Worm (Caenorhabditis elegans) whole organism, L4 larva: ENCODE data around the gene F20D6.1.

Source experiments
- F37D6.2 ChIP-seq: sonication (generic microtip); optimal IDR thresholded peaks from 2 replicates; lab custom pipeline; 2016; ENCODE audit warnings: mild to moderate bottlenecking, missing genetic modification characterization, missing compliant biosample characterization
- F44E2.7 ChIP-seq: fragments of 200-800 bp; sonication (Bioruptor generic); IDR thresholded peaks from 2 replicates; pipeline ENCODE4 v2.1.2; 2022; ENCODE audit warnings: missing genetic modification characterization, missing compliant biosample characterization
- ZK337.2 ChIP-seq: fragments of 200-800 bp; sonication (Bioruptor generic); IDR thresholded peaks from 2 replicates; pipeline ENCODE4 v1.3.6; 2022; ENCODE audit warnings: missing genetic modification reagents, missing genetic modification characterization, missing compliant biosample characterization
- aha-1 ChIP-seq: fragments of 150-350 bp; peaks from one replicate; lab custom pipeline; 2014; ENCODE audit warnings: missing biosample characterization, missing genetic modification characterization
- ceh-44 ChIP-seq: fragments of 200-800 bp; sonication (Bioruptor generic); IDR thresholded peaks from 2 replicates; pipeline ENCODE4 v1.3.6; 2022; ENCODE audit warnings: missing genetic modification reagents, missing genetic modification characterization, missing compliant biosample characterization
- ceh-62 ChIP-seq: sonication (generic microtip); optimal IDR thresholded peaks from 2 replicates; lab custom pipeline; 2017; ENCODE audit warnings: missing biosample characterization, missing genetic modification characterization
- ceh-82 ChIP-seq: sonication (generic microtip); optimal IDR thresholded peaks from 2 replicates; lab custom pipeline; 2017; ENCODE audit warnings: missing biosample characterization, missing genetic modification characterization
- daf-12 ChIP-seq: fragments of 150-350 bp; optimal IDR thresholded peaks from 2 replicates; lab custom pipeline; 2014; ENCODE audit warnings: missing biosample characterization, missing genetic modification reagents, missing genetic modification characterization
- daf-16 ChIP-seq, 3 experiments: sonication (generic microtip); optimal IDR thresholded peaks; 2 replicates each; lab custom pipeline; 2016 to 2017; ENCODE audit warnings: missing genetic modification characterization in 3 of 3, missing genetic modification reagents in 3 of 3, mild to moderate bottlenecking in 2 of 3, missing compliant biosample characterization in 2 of 3, missing biosample characterization in 1 of 3, moderate library complexity in 1 of 3
- daf-19 ChIP-seq: fragments of 200-800 bp; sonication (Bioruptor generic); conservative IDR thresholded peaks from 2 replicates; pipeline ENCODE4 v1.3.6; 2022; ENCODE audit warnings: missing genetic modification characterization, missing compliant biosample characterization
- dmd-6 ChIP-seq: fragments of 200-800 bp; sonication (Bioruptor generic); IDR thresholded peaks from 2 replicates; pipeline ENCODE4 v1.3.6; 2022; ENCODE audit warnings: missing genetic modification reagents, missing genetic modification characterization, missing compliant biosample characterization
- duxl-1 ChIP-seq: sonication (generic microtip); optimal IDR thresholded peaks from 2 replicates; lab custom pipeline; 2016; ENCODE audit warnings: mild to moderate bottlenecking, missing genetic modification characterization, moderate library complexity, missing compliant biosample characterization; ENCODE audit not compliant: poor library complexity
- egl-43 ChIP-seq: fragments of 200-800 bp; sonication (Bioruptor generic); IDR thresholded peaks from 2 replicates; pipeline ENCODE4 v1.3.6; 2022; ENCODE audit warnings: missing genetic modification reagents, missing genetic modification characterization, missing compliant biosample characterization
- hlh-30 ChIP-seq: sonication (generic microtip); optimal IDR thresholded peaks from 2 replicates; lab custom pipeline; 2017; ENCODE audit warnings: antibody characterized with exemption, mild to moderate bottlenecking, missing genetic modification characterization, missing compliant biosample characterization; ENCODE audit not compliant: insufficient read depth
- lin-13 ChIP-seq: fragments of 150-350 bp; optimal IDR thresholded peaks from 2 replicates; lab custom pipeline; 2014; ENCODE audit warnings: missing biosample characterization, missing genetic modification reagents, missing genetic modification characterization
- lin-38 ChIP-seq: fragments of 200-800 bp; sonication (Bioruptor generic); IDR thresholded peaks from 2 replicates; pipeline ENCODE4 v1.3.6; 2022; ENCODE audit warnings: missing genetic modification reagents, missing genetic modification characterization, missing compliant biosample characterization
- mdt-29 ChIP-seq: fragments of 200-800 bp; sonication (Bioruptor generic); IDR thresholded peaks from 2 replicates; pipeline ENCODE4 v1.3.6; 2022; ENCODE audit warnings: missing genetic modification reagents, missing genetic modification characterization, missing compliant biosample characterization
- mes-2 ChIP-seq: sonication (generic microtip); optimal IDR thresholded peaks from 2 replicates; lab custom pipeline; 2016; ENCODE audit warnings: missing genotype, mild to moderate bottlenecking, missing genetic modification characterization, missing compliant biosample characterization; ENCODE audit not compliant: poor library complexity, severe bottlenecking
- mxl-2 ChIP-seq: fragments of 200-800 bp; sonication (Bioruptor generic); conservative IDR thresholded peaks from 2 replicates; pipeline ENCODE4 v1.3.6; 2022; ENCODE audit warnings: missing genetic modification reagents, missing genetic modification characterization, missing compliant biosample characterization
- nhr-102 ChIP-seq: sonication (generic microtip); optimal IDR thresholded peaks from 2 replicates; lab custom pipeline; 2016; ENCODE audit warnings: mild to moderate bottlenecking, missing genetic modification characterization, moderate library complexity, missing compliant biosample characterization
- nhr-11 ChIP-seq: fragments of 150-350 bp; optimal IDR thresholded peaks from 2 replicates; lab custom pipeline; 2014; ENCODE audit warnings: missing biosample characterization, missing genetic modification characterization
- nhr-111 ChIP-seq: fragments of 200-800 bp; sonication (Bioruptor generic); optimal IDR thresholded peaks from 2 replicates; lab custom pipeline; 2018; ENCODE audit warnings: mild to moderate bottlenecking, missing genetic modification characterization, missing compliant biosample characterization
- nhr-25 ChIP-seq: sonication (generic microtip); optimal IDR thresholded peaks from 2 replicates; lab custom pipeline; 2017; ENCODE audit warnings: missing genetic modification characterization, mild to moderate bottlenecking, missing compliant biosample characterization, antibody characterized with exemption, moderate library complexity, borderline replicate concordance; ENCODE audit not compliant: insufficient read depth
- nhr-28 ChIP-seq: fragments of 150-350 bp; optimal IDR thresholded peaks from 2 replicates; lab custom pipeline; 2014; ENCODE audit warnings: missing biosample characterization, missing genetic modification characterization
- nhr-42 ChIP-seq: fragments of 200-800 bp; sonication (Bioruptor generic); IDR thresholded peaks from 2 replicates; pipeline ENCODE4 v1.3.6; 2022; ENCODE audit warnings: missing genetic modification characterization, missing compliant biosample characterization
- nhr-48 ChIP-seq: sonication (generic microtip); optimal IDR thresholded peaks from 2 replicates; lab custom pipeline; 2016; ENCODE audit warnings: mild to moderate bottlenecking, missing genetic modification characterization, missing compliant biosample characterization
- tag-97 ChIP-seq: fragments of 200-800 bp; sonication (Bioruptor generic); IDR thresholded peaks from 2 replicates; pipeline ENCODE4 v1.3.6; 2022; ENCODE audit warnings: missing genetic modification characterization, missing compliant biosample characterization
- unc-62 ChIP-seq, 3 experiments: fragments of 150-350 bp in 1 of 3; sonication (generic microtip); optimal IDR thresholded peaks in 2 of 3; peaks in 1 of 3; 1 replicate in 1 of 3; 2 replicates in 2 of 3; lab custom pipeline; 2014 to 2017; ENCODE audit warnings: missing biosample characterization in 3 of 3, missing genetic modification characterization in 3 of 3, missing genetic modification reagents in 3 of 3, missing genotype in 1 of 3
- zip-11 ChIP-seq: fragments of 200-800 bp; sonication (Bioruptor generic); IDR thresholded peaks from 2 replicates; pipeline ENCODE4 v1.3.6; 2022; ENCODE audit warnings: missing genetic modification characterization, missing compliant biosample characterization

The F20D6.1 gene

DNA sequence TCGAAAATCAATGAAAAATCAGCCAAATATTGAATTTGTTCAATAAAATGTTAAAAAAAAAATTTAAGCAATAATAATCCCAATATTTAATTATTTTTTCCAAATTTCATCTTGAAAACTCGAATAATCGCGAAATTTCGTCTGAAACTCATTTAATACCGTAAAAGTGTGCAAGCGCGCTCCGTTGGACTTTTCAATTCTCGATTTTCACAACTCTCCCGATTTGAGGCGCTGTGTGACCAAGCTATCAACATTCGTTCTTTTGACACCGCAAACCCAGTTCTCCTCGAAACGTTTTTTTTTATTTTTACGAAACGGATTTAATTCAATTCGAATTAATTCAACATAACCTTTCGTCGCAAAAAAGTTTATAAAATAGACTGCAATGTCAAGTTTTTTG, 9.8 kb upstream of the F20D6.1 start:
- TF ChIP-seq lin-38, result peak; percentile 68

DNA sequence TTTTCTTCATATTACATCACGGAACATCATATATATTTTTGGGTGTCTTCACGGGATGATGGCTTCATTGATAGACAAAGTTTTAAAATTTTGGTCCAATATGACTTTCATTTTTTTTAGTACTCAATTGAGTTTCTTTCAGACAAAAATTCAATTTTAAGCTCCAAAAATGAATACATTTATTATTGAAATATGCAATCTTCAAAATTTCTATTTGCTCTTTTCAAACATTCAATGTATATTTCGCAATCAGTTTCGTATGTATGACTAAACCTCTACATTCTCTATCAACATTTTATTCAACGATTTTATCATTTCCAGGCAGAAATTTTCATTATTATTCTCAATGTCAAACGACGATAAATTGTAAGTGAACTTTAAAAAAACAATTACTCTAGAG, 7.1 kb upstream of the F20D6.1 start, which contains the start of gene srp-8:
srp-8 (plus strand) TSS at position 301 of the 400 bp plus-strand sequence.
- TF ChIP-seq ceh-82 (tag; lab: Kevin White, UChicago) (no peak), mes-2 (no peak), daf-12 (tag; lab: Kevin White, UChicago) (no peak)

DNA sequence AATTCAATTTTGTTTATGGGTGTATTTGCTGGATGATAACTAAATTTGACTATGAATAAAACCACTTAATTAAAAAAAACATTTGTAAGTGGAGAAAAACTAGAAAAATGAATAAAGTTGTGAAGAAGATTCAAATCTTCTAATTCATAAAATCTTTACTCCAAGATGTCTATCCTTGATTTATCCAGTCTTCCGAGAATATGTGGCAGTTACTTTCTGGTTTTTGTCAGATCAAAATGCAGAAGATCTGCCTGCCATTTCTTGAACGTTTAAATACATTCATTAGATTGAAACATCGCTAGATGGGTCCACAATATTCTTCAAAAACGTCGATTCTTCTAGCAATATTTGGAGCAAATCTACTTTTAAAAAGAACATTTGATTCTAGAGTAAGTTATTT, 4.8 kb upstream of the F20D6.1 start, which contains the start of gene F20D6.2:
F20D6.2 (plus strand) TSS at position 301 of the 400 bp plus-strand sequence.
- TF ChIP-seq hlh-30 (tag; lab: Kevin White, UChicago) (no peak), unc-62 (GFP tag; optimal IDR thresholded peaks at IDR 0.05 in 1 of 2; lab: Kevin White, UChicago) (peak in 1 of 2 experiments; percentile 1), unc-62 (tag; optimal IDR thresholded peaks at IDR 0.05; lab: Kevin White, UChicago) (no peak), aha-1 (tag; lab: Kevin White, UChicago) (peak; percentile 68)

DNA sequence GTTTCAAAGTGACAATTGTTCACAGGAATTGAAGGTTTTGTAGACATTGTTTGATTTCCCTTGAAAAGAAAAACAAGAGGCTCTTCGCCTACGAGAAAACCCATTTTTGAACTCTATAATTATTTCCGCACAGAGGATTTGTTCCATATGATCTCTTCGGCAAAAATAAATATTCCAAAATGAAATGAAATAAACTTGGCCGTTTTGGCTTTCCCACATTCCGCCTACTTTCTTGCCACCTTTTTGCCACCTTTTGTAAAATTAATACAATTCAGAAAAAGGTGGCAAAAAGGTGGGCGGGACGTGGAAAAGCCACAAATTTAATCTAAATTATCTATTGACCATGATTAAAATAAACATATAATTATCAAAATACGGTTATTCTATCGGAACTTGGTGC, 2.1 kb upstream of the F20D6.1 start, which contains the start of gene F20D6.15:
F20D6.15 (minus strand) TSS at position 47 of the 400 bp plus-strand sequence.
- TF ChIP-seq daf-19 (GFP tag; lab: Robert Waterston, UW) (no peak), aha-1 (tag; lab: Kevin White, UChicago) (peak; percentile 94), zip-11 (GFP tag; lab: Robert Waterston, UW) (no peak)

DNA sequence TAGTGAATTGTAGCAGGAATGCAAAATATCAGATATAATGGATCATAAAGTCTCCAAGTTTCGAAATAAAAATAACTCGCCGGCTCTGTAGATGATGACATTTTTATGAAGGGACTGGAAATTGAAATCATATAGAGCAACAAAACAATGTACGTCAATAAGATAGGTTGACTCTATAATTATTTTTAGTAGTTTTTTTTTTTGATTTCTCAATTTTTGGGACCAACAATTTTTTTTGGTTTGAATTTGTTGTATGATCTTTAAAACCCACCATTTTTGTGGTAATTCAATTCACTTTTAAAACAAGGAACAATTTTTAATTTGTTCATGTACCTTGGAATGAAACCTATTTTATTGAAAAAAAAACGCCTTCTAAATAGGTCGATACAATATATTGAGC, 514 bp upstream of the F20D6.1 start, which contains the start of gene F20D6.12:
F20D6.12 (minus strand) TSS at position 101 of the 400 bp plus-strand sequence.
- TF ChIP-seq egl-43, result no peak
- TF ChIP-seq nhr-42 (GFP tag; lab: Robert Waterston, UW), result no peak
- no peak for TF ChIP-seq tag-97
- no peak for TF ChIP-seq nhr-102 (tag; lab: Kevin White, UChicago)
- no peak for TF ChIP-seq nhr-25 (tag; lab: Kevin White, UChicago)
- TF ChIP-seq duxl-1 (tag; lab: Kevin White, UChicago), result no peak
- TF ChIP-seq ceh-62 (tag; lab: Kevin White, UChicago), result no peak
- TF ChIP-seq F37D6.2, result no peak
- TF ChIP-seq ceh-82 (tag; lab: Kevin White, UChicago), result no peak
- TF ChIP-seq daf-16 (GFP tag; optimal IDR thresholded peaks at IDR 0.05; lab: Kevin White, UChicago), result no peak
- no peak for TF ChIP-seq daf-16 (tag; optimal IDR thresholded peaks at IDR 0.05; lab: Kevin White, UChicago)
- no peak for TF ChIP-seq F44E2.7 (GFP tag; lab: Robert Waterston, UW)
- no peak for TF ChIP-seq nhr-28 (tag; lab: Kevin White, UChicago)
- TF ChIP-seq lin-13 (GFP tag; lab: Kevin White, UChicago), result no peak
- no peak for TF ChIP-seq ZK337.2
- TF ChIP-seq nhr-48 (tag; lab: Kevin White, UChicago), result no peak
- no peak for TF ChIP-seq mxl-2 (GFP tag; lab: Robert Waterston, UW)
- no peak for TF ChIP-seq mdt-29

DNA sequence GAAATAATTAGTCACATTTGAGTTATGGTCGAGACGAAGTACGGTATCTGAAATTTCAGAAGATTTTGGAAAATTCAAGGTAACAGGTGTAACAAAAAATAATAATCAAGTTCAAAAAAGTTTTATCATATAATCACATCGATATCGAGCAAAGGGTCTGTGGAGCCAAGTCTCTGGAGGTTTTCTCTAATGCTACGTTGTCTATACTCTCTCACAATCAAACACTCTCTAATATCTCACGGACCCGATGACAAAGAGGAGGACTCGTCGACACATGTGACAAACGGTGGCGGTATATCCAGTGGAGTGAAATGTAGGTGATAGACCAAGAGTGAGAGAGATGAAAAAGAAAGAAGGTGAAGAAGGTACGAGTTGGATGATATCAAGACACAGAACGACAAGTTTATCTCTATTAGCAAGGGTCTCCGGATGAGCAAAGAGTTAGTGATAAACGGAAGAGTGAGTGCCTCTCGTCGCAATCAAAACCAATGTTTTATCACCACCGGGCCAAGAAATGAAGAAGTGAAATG, 5.4 kb downstream of the F20D6.1 start, which contains the start of gene F20D6.10:
F20D6.10 (minus strand) TSS at position 51 of the 530 bp plus-strand sequence.
- peak; percentile 34 for TF ChIP-seq nhr-11
- peak in 1 of 2 experiments; percentile 55 for TF ChIP-seq daf-16 (GFP tag; optimal IDR thresholded peaks at IDR 0.05; lab: Kevin White, UChicago)
- TF ChIP-seq daf-16 (tag; optimal IDR thresholded peaks at IDR 0.05; lab: Kevin White, UChicago), result no peak
- TF ChIP-seq dmd-6 (GFP tag; lab: Robert Waterston, UW), result no peak
- no peak for TF ChIP-seq nhr-111
- TF ChIP-seq ceh-44 (GFP tag; lab: Robert Waterston, UW), result no peak
- no peak for TF ChIP-seq mes-2
- peak in 1 of 2 experiments; percentile 33 for TF ChIP-seq unc-62 (GFP tag; optimal IDR thresholded peaks at IDR 0.05 in 1 of 2; lab: Kevin White, UChicago)
- no peak for TF ChIP-seq unc-62 (tag; optimal IDR thresholded peaks at IDR 0.05; lab: Kevin White, UChicago)
- TF ChIP-seq aha-1 (tag; lab: Kevin White, UChicago), result peak; percentile 58
- peak; percentile 41 for TF ChIP-seq hlh-30 (tag; lab: Kevin White, UChicago)
